Worm (Caenorhabditis elegans) whole organism, L2 larva: Measurements from ENCODE around the gene lbp-8.

Experiments
- lsy-2 ChIP-seq, 2 experiments: fragments of 150-350 bp in 1 of 2; sonication (generic microtip) in 1 of 2; optimal IDR thresholded peaks; 2 replicates each; lab custom pipeline; 2014 to 2017; ENCODE audit warnings: missing biosample characterization in 2 of 2, missing genetic modification characterization in 2 of 2
- mbf-1 ChIP-seq: sonication (generic microtip); optimal IDR thresholded peaks from 2 replicates; lab custom pipeline; 2017; ENCODE audit warnings: missing biosample characterization, missing genetic modification characterization
- nhr-11 ChIP-seq: fragments of 150-350 bp; optimal IDR thresholded peaks from 2 replicates; lab custom pipeline; 2014; ENCODE audit warnings: missing biosample characterization, missing genetic modification characterization
- snpc-4 ChIP-seq: fragments of 150-350 bp; optimal IDR thresholded peaks from 2 replicates; lab custom pipeline; 2014; ENCODE audit warnings: missing biosample characterization, missing genetic modification characterization
- zag-1 ChIP-seq: fragments of 150-350 bp; optimal IDR thresholded peaks from 2 replicates; lab custom pipeline; 2014; ENCODE audit warnings: missing biosample characterization, missing genetic modification characterization
- ztf-4 ChIP-seq: fragments of 150-350 bp; optimal IDR thresholded peaks from 2 replicates; lab custom pipeline; 2014; ENCODE audit warnings: missing biosample characterization, missing genetic modification characterization

- TF ChIP-seq nhr-11 (tag; lab: Kevin White, UChicago), result no peak
- peak in 1 of 2 experiments; percentile 60 for TF ChIP-seq lsy-2 (tag; optimal IDR thresholded peaks at IDR 0.05; lab: Kevin White, UChicago)
- no peak for TF ChIP-seq snpc-4 (tag; lab: Kevin White, UChicago)
- TF ChIP-seq mbf-1 (tag; lab: Kevin White, UChicago), result no peak
- TF ChIP-seq zag-1 (tag; lab: Kevin White, UChicago), result no peak
- peak; percentile 53 for TF ChIP-seq ztf-4 (tag; lab: Kevin White, UChicago)
Observed at ce11 chrV:13907557-13908104, 17.1 kb downstream of the lbp-8 start.
